Fruit fly (Drosophila melanogaster) whole organism, embryonic: ENCODE data around the gene Argl.

Source experiments
- CG1024 ChIP-seq: fragments of 200-800 bp; sonication (Bioruptor generic); IDR thresholded peaks from 2 replicates; pipeline ENCODE4 v1.3.6; 2022; ENCODE audit warnings: missing biosample characterization, missing genetic modification characterization
- CG10462 ChIP-seq: fragments of 200-800 bp; sonication (Bioruptor generic); optimal IDR thresholded peaks from 2 replicates; lab custom pipeline; 2016; ENCODE audit warnings: missing biosample characterization, missing genetic modification characterization
- CG15479 ChIP-seq: fragments of 200-800 bp; sonication (Bioruptor generic); optimal IDR thresholded peaks from 3 replicates; lab custom pipeline; 2019; ENCODE audit warnings: missing biosample characterization, mild to moderate bottlenecking, missing genetic modification characterization, moderate library complexity
- CG30431 ChIP-seq: fragments of 200-800 bp; sonication (Bioruptor generic); optimal IDR thresholded peaks from 2 replicates; lab custom pipeline; 2017; ENCODE audit warnings: missing biosample characterization, missing genetic modification characterization
- CG34376 ChIP-seq: fragments of 200-800 bp; sonication (Bioruptor generic); optimal IDR thresholded peaks from 2 replicates; lab custom pipeline; 2018; ENCODE audit warnings: missing biosample characterization, mild to moderate bottlenecking, missing genetic modification characterization
- CG3847 ChIP-seq: fragments of 200-800 bp; sonication (Bioruptor generic); IDR thresholded peaks from 2 replicates; pipeline ENCODE4 v1.3.6; 2022; ENCODE audit warnings: missing biosample characterization, missing genetic modification characterization
- CG4820 ChIP-seq: fragments of 200-800 bp; sonication (Bioruptor generic); optimal IDR thresholded peaks from 3 replicates; lab custom pipeline; 2016; ENCODE audit warnings: missing biosample characterization, missing genetic modification characterization
- CG6272 ChIP-seq: fragments of 200-800 bp; sonication (Bioruptor generic); IDR thresholded peaks from 2 replicates; pipeline ENCODE4 v1.3.6; 2022; ENCODE audit warnings: missing biosample characterization, missing genetic modification characterization
- CG8924 ChIP-seq: fragments of 200-800 bp; optimal IDR thresholded peaks from 3 replicates; lab custom pipeline; 2019; ENCODE audit warnings: missing biosample characterization, mild to moderate bottlenecking, missing genetic modification characterization, moderate library complexity
- CG9876 ChIP-seq: fragments of 200-800 bp; sonication (Bioruptor generic); optimal IDR thresholded peaks from 2 replicates; lab custom pipeline; 2016; ENCODE audit warnings: missing biosample characterization, missing genetic modification characterization
- Dll ChIP-seq: fragments of 200-800 bp; sonication (Bioruptor generic); IDR thresholded peaks from 4 replicates; pipeline ENCODE4 v1.3.6; 2022; ENCODE audit warnings: missing biosample characterization, missing genetic modification characterization; ENCODE audit not compliant: partially characterized antibody
- Dref ChIP-seq: fragments of 200-800 bp; sonication (Bioruptor generic); IDR thresholded peaks from 2 replicates; pipeline ENCODE4 v1.3.6; 2022; ENCODE audit warnings: missing biosample characterization, missing genetic modification characterization
- E2f2 ChIP-seq: fragments of 200-800 bp; sonication (Bioruptor generic); IDR thresholded peaks from 2 replicates; pipeline ENCODE4 v1.3.6; 2022; ENCODE audit warnings: missing biosample characterization, missing genetic modification characterization
- Elba2 ChIP-seq: fragments of 200-800 bp; sonication (Bioruptor generic); optimal IDR thresholded peaks from 3 replicates; lab custom pipeline; 2016; ENCODE audit warnings: missing biosample characterization, missing genetic modification characterization
- HHEX ChIP-seq: fragments of 200-800 bp; sonication (Bioruptor generic); optimal IDR thresholded peaks from 3 replicates; lab custom pipeline; 2017; ENCODE audit warnings: missing biosample characterization, mild to moderate bottlenecking, missing genetic modification characterization, missing genetic modification reagents
- HLH4C ChIP-seq: fragments of 200-800 bp; sonication (Bioruptor generic); IDR thresholded peaks from 3 replicates; pipeline ENCODE4 v1.3.6; 2022; ENCODE audit warnings: missing biosample characterization, missing genetic modification characterization; ENCODE audit not compliant: partially characterized antibody
- HmgZ ChIP-seq: fragments of 200-800 bp; sonication (Bioruptor generic); optimal IDR thresholded peaks from 2 replicates; lab custom pipeline; 2018; ENCODE audit warnings: missing biosample characterization, mild to moderate bottlenecking, missing genetic modification characterization
- Hsf ChIP-seq: fragments of 200-800 bp; sonication (Bioruptor generic); optimal IDR thresholded peaks from 3 replicates; lab custom pipeline; 2016; ENCODE audit warnings: missing biosample characterization, missing genetic modification characterization
- MTF-1 ChIP-seq: fragments of 200-800 bp; sonication (Bioruptor generic); optimal IDR thresholded peaks from 2 replicates; lab custom pipeline; 2018; ENCODE audit warnings: missing biosample characterization, mild to moderate bottlenecking, missing genetic modification characterization, borderline replicate concordance
- Meics ChIP-seq: fragments of 200-800 bp; sonication (Bioruptor generic); optimal IDR thresholded peaks from 2 replicates; lab custom pipeline; 2017; ENCODE audit warnings: missing biosample characterization, mild to moderate bottlenecking, missing genetic modification characterization
- NC2β ChIP-seq: fragments of 200-800 bp; sonication (Bioruptor generic); optimal IDR thresholded peaks from 2 replicates; lab custom pipeline; 2016; ENCODE audit warnings: missing biosample characterization, missing genetic modification characterization
- Oli ChIP-seq: fragments of 200-800 bp; sonication (Bioruptor generic); optimal IDR thresholded peaks from 2 replicates; lab custom pipeline; 2018; ENCODE audit warnings: missing biosample characterization, mild to moderate bottlenecking, missing genetic modification characterization, moderate library complexity
- Rx ChIP-seq: fragments of 200-800 bp; sonication (Bioruptor generic); IDR thresholded peaks from 2 replicates; pipeline ENCODE4 v1.3.6; 2022; ENCODE audit warnings: missing biosample characterization, missing genetic modification characterization
- Sox100B ChIP-seq: fragments of 200-800 bp; sonication (Bioruptor generic); optimal IDR thresholded peaks from 3 replicates; lab custom pipeline; 2018; ENCODE audit warnings: missing biosample characterization, mild to moderate bottlenecking, missing genetic modification characterization
- Taf1 ChIP-seq: fragments of 200-800 bp; sonication (Bioruptor generic); IDR thresholded peaks from 2 replicates; pipeline ENCODE4 v1.3.6; 2022; ENCODE audit warnings: missing biosample characterization, missing genetic modification characterization
- Tbp ChIP-seq: fragments of >200 bp; optimal IDR thresholded peaks from 2 replicates; lab custom pipeline; 2018; ENCODE audit warnings: missing biosample characterization, missing genetic modification characterization
- ab ChIP-seq: fragments of 200-800 bp; sonication (Bioruptor generic); optimal IDR thresholded peaks from 2 replicates; lab custom pipeline; 2016; ENCODE audit warnings: missing biosample characterization, missing genetic modification characterization
- abd-A ChIP-seq: fragments of 200-800 bp; sonication (Bioruptor generic); optimal IDR thresholded peaks from 3 replicates; lab custom pipeline; 2019; ENCODE audit warnings: missing biosample characterization, mild to moderate bottlenecking, missing genetic modification characterization, moderate library complexity
- bcd ChIP-seq: fragments of 200-800 bp; sonication (Bioruptor generic); optimal IDR thresholded peaks from 2 replicates; lab custom pipeline; 2017; ENCODE audit warnings: missing biosample characterization, mild to moderate bottlenecking, missing genetic modification characterization
- br ChIP-seq: fragments of >200 bp; optimal IDR thresholded peaks from 2 replicates; lab custom pipeline; 2017
- cad ChIP-seq: fragments of >200 bp; optimal IDR thresholded peaks from 2 replicates; lab custom pipeline; 2017; ENCODE audit warnings: missing biosample characterization, missing genetic modification characterization
- chif ChIP-seq, 2 experiments: fragments of 200-800 bp; sonication (Bioruptor generic); optimal IDR thresholded peaks; 3 replicates each; lab custom pipeline; 2016; ENCODE audit warnings: missing biosample characterization in 2 of 2, missing genetic modification characterization in 2 of 2
- dm ChIP-seq: fragments of 200-800 bp; sonication (Bioruptor generic); optimal IDR thresholded peaks from 3 replicates; lab custom pipeline; 2016; ENCODE audit warnings: missing biosample characterization, missing genetic modification characterization
- dmrt11E ChIP-seq: fragments of 200-800 bp; sonication (Bioruptor generic); optimal IDR thresholded peaks from 3 replicates; lab custom pipeline; 2018; ENCODE audit warnings: missing biosample characterization, mild to moderate bottlenecking, missing genetic modification characterization, moderate library complexity
- dpn ChIP-seq, 2 experiments: fragments of 200-800 bp; sonication (Bioruptor generic); optimal IDR thresholded peaks; 3 replicates each; lab custom pipeline; 2016; ENCODE audit warnings: missing biosample characterization in 2 of 2, missing genetic modification characterization in 2 of 2
- esg ChIP-seq: fragments of 200-800 bp; sonication (Bioruptor generic); conservative IDR thresholded peaks from 2 replicates; pipeline ENCODE4 v1.3.6; 2022; ENCODE audit warnings: missing biosample characterization, missing genetic modification characterization
- fd64A ChIP-seq: fragments of 200-800 bp; sonication (Bioruptor generic); optimal IDR thresholded peaks from 3 replicates; lab custom pipeline; 2018; ENCODE audit warnings: missing biosample characterization, mild to moderate bottlenecking, missing genetic modification characterization
- fru ChIP-seq: fragments of >200 bp; optimal IDR thresholded peaks from 2 replicates; lab custom pipeline; 2017
- gcm ChIP-seq: fragments of 200-800 bp; sonication (Bioruptor generic); optimal IDR thresholded peaks from 2 replicates; lab custom pipeline; 2019; ENCODE audit warnings: missing biosample characterization, mild to moderate bottlenecking, missing genetic modification characterization, moderate library complexity
- gem ChIP-seq: fragments of 200-800 bp; sonication (Bioruptor generic); optimal IDR thresholded peaks from 2 replicates; lab custom pipeline; 2019; ENCODE audit warnings: missing biosample characterization, mild to moderate bottlenecking, missing genetic modification characterization, moderate library complexity
- grau ChIP-seq: fragments of 200-800 bp; optimal IDR thresholded peaks from 3 replicates; lab custom pipeline; 2019; ENCODE audit warnings: missing biosample characterization, mild to moderate bottlenecking, missing genetic modification characterization, moderate library complexity
- gsb-n ChIP-seq: fragments of 200-800 bp; sonication (Bioruptor generic); optimal IDR thresholded peaks from 3 replicates; lab custom pipeline; 2018; ENCODE audit warnings: missing biosample characterization, mild to moderate bottlenecking, missing genetic modification characterization
- mirr ChIP-seq: fragments of 200-800 bp; sonication (Bioruptor generic); optimal IDR thresholded peaks from 3 replicates; lab custom pipeline; 2018; ENCODE audit warnings: missing biosample characterization, mild to moderate bottlenecking, missing genetic modification characterization
- pan ChIP-seq, 4 experiments: fragments of >200 bp in 3 of 4; fragments of 200-800 bp in 1 of 4; sonication (Bioruptor generic) in 1 of 4; optimal IDR thresholded peaks in 3 of 4; IDR thresholded peaks in 1 of 4; 2 replicates each; pipeline versions ENCODE4 v1.3.6 to Lab custom; 2017 to 2022; ENCODE audit warnings: missing biosample characterization in 2 of 4, missing genetic modification characterization in 2 of 4, mixed read lengths in 1 of 4
- ranshi ChIP-seq: fragments of 200-800 bp; sonication (Bioruptor generic); IDR thresholded peaks from 2 replicates; pipeline ENCODE4 v1.3.6; 2022; ENCODE audit warnings: missing biosample characterization, missing genetic modification characterization
- row ChIP-seq: fragments of 200-800 bp; sonication (Bioruptor generic); IDR thresholded peaks from 3 replicates; pipeline ENCODE4 v1.3.6; 2022; ENCODE audit warnings: missing biosample characterization, missing genetic modification characterization
- sd ChIP-seq: fragments of 200-800 bp; sonication (Bioruptor generic); optimal IDR thresholded peaks from 3 replicates; lab custom pipeline; 2018; ENCODE audit warnings: missing biosample characterization, mild to moderate bottlenecking, missing genetic modification characterization, moderate library complexity
- sqz ChIP-seq: fragments of 200-800 bp; sonication (Bioruptor generic); optimal IDR thresholded peaks from 3 replicates; lab custom pipeline; 2018; ENCODE audit warnings: missing biosample characterization, mild to moderate bottlenecking, missing genetic modification characterization
- tin ChIP-seq: fragments of 200-800 bp; sonication (Bioruptor generic); optimal IDR thresholded peaks from 3 replicates; lab custom pipeline; 2016; ENCODE audit warnings: missing biosample characterization, missing genetic modification characterization
- tll ChIP-seq, 2 experiments: fragments of 200-800 bp in 1 of 2; fragments of >200 bp in 1 of 2; sonication (Bioruptor generic) in 1 of 2; optimal IDR thresholded peaks; 2 replicates each; lab custom pipeline; 2017 to 2019; ENCODE audit warnings: missing biosample characterization in 2 of 2, missing genetic modification characterization in 2 of 2, mild to moderate bottlenecking in 1 of 2, moderate library complexity in 1 of 2
- wek ChIP-seq: fragments of 200-800 bp; sonication (Bioruptor generic); optimal IDR thresholded peaks from 3 replicates; lab custom pipeline; 2018; ENCODE audit warnings: missing biosample characterization, mild to moderate bottlenecking, missing genetic modification characterization, moderate library complexity

Gene Argl

DNA sequence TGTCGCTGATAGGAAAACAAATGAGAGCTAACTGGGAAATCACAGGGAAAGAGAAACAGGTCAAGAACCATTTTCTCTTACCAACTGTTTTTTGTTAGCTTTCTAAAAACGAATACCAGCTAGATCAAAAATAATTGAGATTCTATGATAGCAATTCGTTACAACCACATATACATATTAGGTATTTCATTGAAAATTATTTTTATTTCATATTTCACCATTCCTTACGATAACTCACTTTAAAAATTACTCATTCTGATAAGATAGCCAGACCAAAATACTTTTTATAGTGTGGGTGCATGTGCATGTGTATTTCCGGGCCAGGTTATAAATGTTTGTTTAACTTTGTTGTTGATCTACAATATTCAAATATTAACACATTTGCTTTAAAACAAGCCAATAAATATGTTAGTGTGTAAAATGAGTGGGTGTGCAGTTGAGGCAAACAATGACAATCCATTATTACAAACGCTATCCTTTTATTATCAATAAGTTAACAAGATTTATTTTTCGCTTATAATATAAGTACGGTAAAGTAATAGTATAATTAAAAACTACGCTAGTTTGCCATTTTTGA is 4.0 kb downstream of the Argl start (continued):
- TF ChIP-seq dm (GFP tag; lab: Kevin White, UChicago) (no peak), MTF-1 (peak; percentile 53), Sox100B (GFP tag; lab: Kevin White, UChicago) (peak; percentile 34), CG3847 (GFP tag; lab: Robert Waterston, UW) (no peak), CG34376 (no peak), tll (GFP tag; optimal IDR thresholded peaks at IDR 0.05; lab: Kevin White, UChicago) (no peak), CG6272 (GFP tag; lab: Robert Waterston, UW) (no peak), abd-A (tag; lab: Kevin White, UChicago) (no peak), Hsf (GFP tag; lab: Kevin White, UChicago) (no peak), NC2β (no peak), sd (tag; lab: Kevin White, UChicago) (peak; percentile 22), fru (lab: Kevin White, UChicago) (no peak), row (no peak), wek (GFP tag; lab: Kevin White, UChicago) (peak; percentile 72), gcm (GFP tag; lab: Kevin White, UChicago) (no peak), gsb-n (tag; lab: Kevin White, UChicago) (no peak), Taf1 (GFP tag; lab: Robert Waterston, UW) (no peak), grau (peak; percentile 1), CG8924 (tag; lab: Kevin White, UChicago) (peak; percentile 5), Oli (tag; lab: Kevin White, UChicago) (no peak), Tbp (no peak), Dref (no peak), ranshi (GFP tag; lab: Robert Waterston, UW) (no peak), Elba2 (GFP tag; lab: Kevin White, UChicago) (no peak), Meics (GFP tag; lab: Kevin White, UChicago) (no peak), CG9876 (GFP tag; lab: Kevin White, UChicago) (no peak), dmrt11E (tag; lab: Kevin White, UChicago) (no peak), Rx (GFP tag; lab: Robert Waterston, UW) (no peak), ab (no peak), pan (optimal IDR thresholded peaks at IDR 0.05; lab: Kevin White, UChicago) (no peak), pan (GFP tag; optimal IDR thresholded peaks at IDR 0.05 in 1 of 2, IDR thresholded peaks at IDR 0.05 in 1 of 2) (no peak), HLH4C (GFP tag; lab: Robert Waterston, UW) (no peak), br (lab: Kevin White, UChicago) (no peak), gem (peak; percentile 2), HHEX (GFP tag; lab: Kevin White, UChicago) (no peak), Dll (GFP tag; lab: Robert Waterston, UW) (no peak), CG15479 (GFP tag; lab: Kevin White, UChicago) (no peak), mirr (peak; percentile 21), tin (GFP tag; lab: Kevin White, UChicago) (no peak), chif (GFP tag; optimal IDR thresholded peaks at IDR 0.05; lab: Kevin White, UChicago) (no peak), sqz (GFP tag; lab: Kevin White, UChicago) (peak; percentile 31), dpn (GFP tag; optimal IDR thresholded peaks at IDR 0.05; lab: Kevin White, UChicago) (no peak), E2f2 (no peak), CG1024 (no peak), CG30431 (GFP tag; lab: Kevin White, UChicago) (no peak), esg (GFP tag; lab: Robert Waterston, UW) (no peak), CG4820 (GFP tag; lab: Kevin White, UChicago) (no peak), HmgZ (no peak), cad (GFP tag; lab: Kevin White, UChicago) (no peak), fd64A (peak; percentile 48), bcd (GFP tag; lab: Kevin White, UChicago) (no peak), CG10462 (GFP tag; lab: Kevin White, UChicago) (no peak)
